Worm (Caenorhabditis elegans): ENCODE data around the gene fbxa-90.

DNA sequence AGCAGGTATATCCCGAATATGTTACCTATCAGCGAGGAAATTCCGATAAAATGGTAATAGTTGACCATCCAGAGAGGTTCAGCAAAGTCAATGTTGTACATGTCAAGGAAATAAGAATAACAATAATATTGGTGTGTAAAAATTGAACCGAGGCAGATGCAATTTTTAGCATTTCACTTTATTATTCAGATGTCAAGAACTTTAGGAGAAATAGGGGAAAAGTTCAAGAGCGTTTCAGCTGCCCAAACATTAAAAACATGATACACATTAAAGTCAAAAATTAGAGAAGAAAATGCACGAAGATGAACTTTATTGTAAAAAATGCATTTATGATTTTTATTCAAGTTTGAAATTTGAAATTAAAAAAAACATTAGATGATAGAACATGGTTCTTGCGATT lies 41.7 kb downstream of the fbxa-90 start, which contains the start of gene sri-69:
- TF ChIP-seq flt-1 (GFP tag; IDR thresholded peaks at IDR 0.05) (no peak), scrt-1 (GFP tag; IDR thresholded peaks at IDR 0.05) (no peak), ama-1 (optimal IDR thresholded peaks at IDR 0.05) (no peak), ets-7 (tag; optimal IDR thresholded peaks at IDR 0.05) (no peak), pes-1 (GFP tag; IDR thresholded peaks at IDR 0.05) (no peak), B0310.2 (tag; optimal IDR thresholded peaks at IDR 0.05) (no peak), sea-1 (GFP tag; conservative IDR thresholded peaks at IDR 0.05) (no peak), ceh-13 (GFP tag; optimal IDR thresholded peaks at IDR 0.05) (no peak), F13C5.2 (tag; optimal IDR thresholded peaks at IDR 0.05) (no peak)
